Worm (Caenorhabditis elegans) whole organism, midembryonic: ENCODE results near the gene C38C10.3.
"Not testable (repeated sequence)": the region's sequence is repeated elsewhere in the genome, so short reads cannot be mapped to it uniquely, and the experiment has no call there.

Experiments used
- flt-1 ChIP-seq: fragments of 200-800 bp; sonication (Bioruptor generic); IDR thresholded peaks from 2 replicates; pipeline ENCODE4 v1.3.6; 2022; ENCODE audit warnings: missing genetic modification characterization, missing compliant biosample characterization
- ztf-23 ChIP-seq: fragments of 200-800 bp; sonication (Bioruptor generic); IDR thresholded peaks from 2 replicates; pipeline ENCODE4 v1.3.6; 2022; ENCODE audit warnings: missing genetic modification reagents, missing genetic modification characterization, missing compliant biosample characterization

DNA sequence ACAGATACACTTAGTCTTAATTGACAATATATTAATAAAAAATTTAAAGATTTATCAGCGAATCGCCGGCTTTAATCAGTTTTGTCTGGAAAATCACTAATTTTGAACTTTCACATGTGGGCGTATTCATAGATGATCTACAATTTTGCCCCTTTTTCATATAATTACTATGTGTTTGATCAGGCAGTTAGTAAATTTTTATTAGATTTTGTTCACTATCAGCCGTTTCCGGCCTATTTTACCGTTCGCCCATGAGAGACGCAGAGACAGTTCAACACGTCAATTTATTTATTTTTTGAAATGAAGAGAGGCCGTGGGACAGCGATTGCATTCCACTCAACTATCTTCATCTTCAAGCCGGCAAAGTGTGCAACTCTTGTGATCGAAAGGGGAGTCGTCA lies 34.8 kb upstream of the C38C10.3 start, which contains the start of gene T26G10.4:
- TF ChIP-seq flt-1 (GFP tag; lab: Robert Waterston, UW); ztf-23: not testable (repeated sequence)
